Fruit fly (Drosophila melanogaster) whole organism, embryonic: Measurements from ENCODE around the gene Smox.
A peak's percentile ranks its signal among the peaks of the same experiment; 100 is the strongest.

ENCODE experiments used
- Aef1 ChIP-seq: fragments of 200-800 bp; sonication (Bioruptor generic); IDR thresholded peaks from 3 replicates; pipeline ENCODE4 v1.3.6; 2022; ENCODE audit warnings: missing biosample characterization, missing genetic modification characterization
- BtbVII ChIP-seq: fragments of 200-800 bp; sonication (Bioruptor generic); optimal IDR thresholded peaks from 3 replicates; lab custom pipeline; 2017; ENCODE audit warnings: missing biosample characterization, mild to moderate bottlenecking, missing genetic modification characterization
- Bteb2 ChIP-seq: fragments of 200-800 bp; sonication (Bioruptor generic); optimal IDR thresholded peaks from 2 replicates; lab custom pipeline; 2016; ENCODE audit warnings: missing biosample characterization, missing genetic modification characterization
- CG10366 ChIP-seq: fragments of 200-800 bp; sonication (Bioruptor generic); IDR thresholded peaks from 2 replicates; pipeline ENCODE4 v1.3.6; 2022; ENCODE audit warnings: missing biosample characterization, missing genetic modification characterization
- CG13296 ChIP-seq: fragments of 200-800 bp; sonication (Bioruptor generic); optimal IDR thresholded peaks from 3 replicates; lab custom pipeline; 2018; ENCODE audit warnings: missing biosample characterization, mild to moderate bottlenecking, missing genetic modification characterization
- CG15011 ChIP-seq: fragments of 200-800 bp; sonication (Bioruptor generic); optimal IDR thresholded peaks from 3 replicates; lab custom pipeline; 2018; ENCODE audit warnings: missing biosample characterization, mild to moderate bottlenecking, missing genetic modification characterization
- CG15514 ChIP-seq: fragments of 200-800 bp; sonication (Bioruptor generic); optimal IDR thresholded peaks from 3 replicates; lab custom pipeline; 2017; ENCODE audit warnings: missing biosample characterization, missing genetic modification characterization, mild to moderate bottlenecking, moderate library complexity, missing genetic modification reagents
- CG1602 ChIP-seq: fragments of 200-800 bp; sonication (Bioruptor generic); optimal IDR thresholded peaks from 3 replicates; lab custom pipeline; 2016; ENCODE audit warnings: missing biosample characterization, missing genetic modification characterization
- CG17361 ChIP-seq: fragments of 200-800 bp; sonication (Bioruptor generic); IDR thresholded peaks from 3 replicates; pipeline ENCODE4 v1.3.6; 2022; ENCODE audit warnings: missing biosample characterization, missing genetic modification characterization
- CG1792 ChIP-seq: fragments of 200-800 bp; sonication (Bioruptor generic); optimal IDR thresholded peaks from 2 replicates; lab custom pipeline; 2016; ENCODE audit warnings: missing biosample characterization, missing genetic modification characterization
- CG31224 ChIP-seq: fragments of 200-800 bp; sonication (Bioruptor generic); IDR thresholded peaks from 2 replicates; pipeline ENCODE4 v1.3.6; 2022; ENCODE audit warnings: missing biosample characterization, missing genetic modification characterization
- CG32532 ChIP-seq: fragments of 200-800 bp; sonication (Bioruptor generic); IDR thresholded peaks from 2 replicates; pipeline ENCODE4 v1.3.6; 2022; ENCODE audit warnings: missing biosample characterization, missing genetic modification characterization
- CG4730 ChIP-seq: fragments of 200-800 bp; sonication (Bioruptor generic); IDR thresholded peaks from 2 replicates; pipeline ENCODE4 v1.3.6; 2022; ENCODE audit warnings: missing biosample characterization, missing genetic modification characterization
- CG4820 ChIP-seq: fragments of 200-800 bp; sonication (Bioruptor generic); optimal IDR thresholded peaks from 3 replicates; lab custom pipeline; 2016; ENCODE audit warnings: missing biosample characterization, missing genetic modification characterization
- CG6854 ChIP-seq: fragments of 200-800 bp; sonication (Bioruptor generic); optimal IDR thresholded peaks from 3 replicates; lab custom pipeline; 2017; ENCODE audit warnings: missing biosample characterization, mild to moderate bottlenecking, missing genetic modification characterization
- CG7372 ChIP-seq: fragments of 200-800 bp; sonication (Bioruptor generic); IDR thresholded peaks from 2 replicates; pipeline ENCODE4 v1.3.6; 2022; ENCODE audit warnings: missing biosample characterization, missing genetic modification characterization
- CG8924 ChIP-seq: fragments of 200-800 bp; optimal IDR thresholded peaks from 3 replicates; lab custom pipeline; 2019; ENCODE audit warnings: missing biosample characterization, mild to moderate bottlenecking, missing genetic modification characterization, moderate library complexity
- CG9817 ChIP-seq: fragments of 200-800 bp; sonication (Bioruptor generic); optimal IDR thresholded peaks from 2 replicates; lab custom pipeline; 2018; ENCODE audit warnings: missing biosample characterization, mild to moderate bottlenecking, missing genetic modification characterization, moderate library complexity
- CG9932 ChIP-seq: fragments of 200-800 bp; sonication (Bioruptor generic); IDR thresholded peaks from 2 replicates; pipeline ENCODE4 v1.3.6; 2022; ENCODE audit warnings: missing biosample characterization, missing genetic modification characterization
- D19B ChIP-seq: fragments of 200-800 bp; sonication (Bioruptor generic); optimal IDR thresholded peaks from 2 replicates; lab custom pipeline; 2017; ENCODE audit warnings: missing biosample characterization, mild to moderate bottlenecking, missing genetic modification characterization
- Deaf1 ChIP-seq: fragments of 200-800 bp; optimal IDR thresholded peaks from 3 replicates; lab custom pipeline; 2019; ENCODE audit warnings: missing biosample characterization, mild to moderate bottlenecking, missing genetic modification characterization, moderate library complexity
- Dfd ChIP-seq, 2 experiments: fragments of >200 bp; optimal IDR thresholded peaks; 2 replicates each; lab custom pipeline; 2017; ENCODE audit warnings: missing biosample characterization in 2 of 2, missing genetic modification characterization in 2 of 2
- E2f1 ChIP-seq: fragments of 200-800 bp; sonication (Bioruptor generic); IDR thresholded peaks from 2 replicates; pipeline ENCODE4 v1.3.6; 2022; ENCODE audit warnings: missing biosample characterization, missing genetic modification characterization
- Fer3 ChIP-seq: fragments of 200-800 bp; sonication (Bioruptor generic); optimal IDR thresholded peaks from 2 replicates; lab custom pipeline; 2018; ENCODE audit warnings: missing biosample characterization, mild to moderate bottlenecking, missing genetic modification characterization, moderate library complexity
- MESR4 ChIP-seq: fragments of 200-800 bp; sonication (Bioruptor generic); optimal IDR thresholded peaks from 2 replicates; lab custom pipeline; 2018; ENCODE audit warnings: missing biosample characterization, mild to moderate bottlenecking, missing genetic modification characterization, moderate library complexity
- Mad ChIP-seq: fragments of 200-800 bp; sonication (Bioruptor generic); optimal IDR thresholded peaks from 2 replicates; lab custom pipeline; 2016; ENCODE audit warnings: missing biosample characterization, missing genetic modification characterization
- Nf-YA ChIP-seq: fragments of 200-800 bp; sonication (Bioruptor generic); IDR thresholded peaks from 2 replicates; pipeline ENCODE4 v1.3.6; 2022; ENCODE audit warnings: missing biosample characterization, missing genetic modification characterization
- Nf-YC ChIP-seq: fragments of 200-800 bp; optimal IDR thresholded peaks from 3 replicates; lab custom pipeline; 2019; ENCODE audit warnings: missing biosample characterization, mild to moderate bottlenecking, missing genetic modification characterization, moderate library complexity
- Oli ChIP-seq: fragments of 200-800 bp; sonication (Bioruptor generic); optimal IDR thresholded peaks from 2 replicates; lab custom pipeline; 2018; ENCODE audit warnings: missing biosample characterization, mild to moderate bottlenecking, missing genetic modification characterization, moderate library complexity
- PHDP ChIP-seq: fragments of 200-800 bp; sonication (Bioruptor generic); optimal IDR thresholded peaks from 3 replicates; lab custom pipeline; 2018; ENCODE audit warnings: missing biosample characterization, mild to moderate bottlenecking, missing genetic modification characterization, moderate library complexity
- bcd ChIP-seq: fragments of 200-800 bp; sonication (Bioruptor generic); optimal IDR thresholded peaks from 2 replicates; lab custom pipeline; 2017; ENCODE audit warnings: missing biosample characterization, mild to moderate bottlenecking, missing genetic modification characterization
- caup ChIP-seq: fragments of 200-800 bp; sonication (Bioruptor generic); optimal IDR thresholded peaks from 3 replicates; lab custom pipeline; 2017; ENCODE audit warnings: missing biosample characterization, mild to moderate bottlenecking, missing genetic modification characterization, moderate library complexity; ENCODE audit not compliant: severe bottlenecking
- exex ChIP-seq: fragments of 200-800 bp; sonication (Bioruptor generic); optimal IDR thresholded peaks from 4 replicates; lab custom pipeline; 2018; ENCODE audit warnings: missing biosample characterization, mild to moderate bottlenecking, missing genetic modification characterization, moderate library complexity
- grau ChIP-seq: fragments of 200-800 bp; optimal IDR thresholded peaks from 3 replicates; lab custom pipeline; 2019; ENCODE audit warnings: missing biosample characterization, mild to moderate bottlenecking, missing genetic modification characterization, moderate library complexity
- jing ChIP-seq: fragments of 200-800 bp; sonication (Bioruptor generic); optimal IDR thresholded peaks from 2 replicates; lab custom pipeline; 2018; ENCODE audit warnings: missing biosample characterization, mild to moderate bottlenecking, missing genetic modification characterization
- knrl ChIP-seq: fragments of 200-800 bp; sonication (Bioruptor generic); IDR thresholded peaks from 3 replicates; pipeline ENCODE4 v1.3.6; 2022; ENCODE audit warnings: missing biosample characterization, missing genetic modification characterization; ENCODE audit not compliant: partially characterized antibody
- maf-S ChIP-seq: fragments of 200-800 bp; sonication (Bioruptor generic); optimal IDR thresholded peaks from 2 replicates; lab custom pipeline; 2016; ENCODE audit warnings: missing biosample characterization, missing genetic modification characterization
- mam ChIP-seq: fragments of 200-800 bp; sonication (Bioruptor generic); optimal IDR thresholded peaks from 3 replicates; lab custom pipeline; 2016; ENCODE audit warnings: missing biosample characterization, missing genetic modification characterization
- onecut ChIP-seq: fragments of 200-800 bp; sonication (Bioruptor generic); IDR thresholded peaks from 2 replicates; pipeline ENCODE4 v1.3.6; 2022; ENCODE audit warnings: missing biosample characterization, missing genetic modification characterization
- phol ChIP-seq: fragments of 200-800 bp; sonication (Bioruptor generic); optimal IDR thresholded peaks from 3 replicates; lab custom pipeline; 2018; ENCODE audit warnings: missing biosample characterization, mild to moderate bottlenecking, missing genetic modification characterization, moderate library complexity
- sens ChIP-seq: fragments of 200-800 bp; sonication (Bioruptor generic); peaks from one replicate; lab custom pipeline; 2016; ENCODE audit warnings: missing biosample characterization, missing genetic modification characterization
- slp2 ChIP-seq: fragments of 200-800 bp; sonication (Bioruptor generic); optimal IDR thresholded peaks from 2 replicates; lab custom pipeline; 2016; ENCODE audit warnings: missing biosample characterization, missing genetic modification characterization
- sob ChIP-seq: fragments of 200-800 bp; sonication (Bioruptor generic); IDR thresholded peaks from 2 replicates; pipeline ENCODE4 v1.3.6; 2022; ENCODE audit warnings: missing biosample characterization, missing genetic modification characterization
- trh ChIP-seq: fragments of 200-800 bp; sonication (Bioruptor generic); optimal IDR thresholded peaks from 2 replicates; lab custom pipeline; 2016; ENCODE audit warnings: missing biosample characterization, missing genetic modification characterization
- zfh2 ChIP-seq: fragments of 200-800 bp; sonication (Bioruptor generic); optimal IDR thresholded peaks from 2 replicates; lab custom pipeline; 2016; ENCODE audit warnings: missing biosample characterization, missing genetic modification characterization

Smox gene

dm6 chrX:8114476-8115342 is 27.4 kb downstream of the Smox start (continued):
- no peak for TF ChIP-seq MESR4 (GFP tag; lab: Kevin White, UChicago)
- TF ChIP-seq trh (GFP tag; lab: Kevin White, UChicago): no peak
- TF ChIP-seq Mad (GFP tag; lab: Kevin White, UChicago): no peak
- TF ChIP-seq CG6854 (GFP tag; lab: Kevin White, UChicago): peak; percentile 59
- no peak for TF ChIP-seq slp2
- TF ChIP-seq Aef1: peak; percentile 35; the same call in 1 of the 3 replicates

- TF ChIP-seq CG32532 (peak; percentile 83), CG6854 (GFP tag; lab: Kevin White, UChicago) (peak; percentile 49), onecut (GFP tag; lab: Robert Waterston, UW) (no peak), CG10366 (GFP tag; lab: Robert Waterston, UW) (peak; percentile 72), exex (tag; lab: Kevin White, UChicago) (peak; percentile 42), E2f1 (GFP tag; lab: Robert Waterston, UW) (peak; percentile 43; the same call in 1 of the 2 replicates), CG15514 (GFP tag; lab: Kevin White, UChicago) (peak; percentile 67), Deaf1 (tag; lab: Kevin White, UChicago) (peak; percentile 14), CG1602 (peak; percentile 20), CG13296 (peak; percentile 64), phol (tag; lab: Kevin White, UChicago) (peak; percentile 15), maf-S (GFP tag; lab: Kevin White, UChicago) (peak; percentile 67), caup (GFP tag; lab: Kevin White, UChicago) (peak; percentile 67), CG31224 (GFP tag; lab: Robert Waterston, UW) (peak; percentile 62), sens (GFP tag; lab: Kevin White, UChicago) (peak; percentile 72), CG9817 (tag; lab: Kevin White, UChicago) (peak; percentile 71), Nf-YA (no peak), Bteb2 (GFP tag; lab: Kevin White, UChicago) (peak; percentile 49), knrl (GFP tag; lab: Robert Waterston, UW) (no peak), mam (GFP tag; lab: Kevin White, UChicago) (peak; percentile 74), CG7372 (peak; percentile 21; the same call in 1 of the 2 replicates), CG4820 (GFP tag; lab: Kevin White, UChicago) (peak; percentile 12), grau (tag; lab: Kevin White, UChicago) (peak; percentile 93), CG1792 (GFP tag; lab: Kevin White, UChicago) (peak; percentile 63), CG9932 (peak; percentile 74), zfh2 (GFP tag; lab: Kevin White, UChicago) (peak; percentile 78), sob (peak; percentile 76), Oli (tag; lab: Kevin White, UChicago) (peak; percentile 41), BtbVII (GFP tag; lab: Kevin White, UChicago) (peak; percentile 3), D19B (GFP tag; lab: Kevin White, UChicago) (peak; percentile 20), CG4730 (GFP tag; lab: Robert Waterston, UW) (peak; percentile 43), Fer3 (tag; lab: Kevin White, UChicago) (peak; percentile 82), CG17361 (GFP tag; lab: Robert Waterston, UW) (0 out of 3 replicates have a peak, but pooled peaks have one; percentile 16), jing (GFP tag; lab: Kevin White, UChicago) (no peak), Dfd (GFP tag; optimal IDR thresholded peaks at IDR 0.05; lab: Kevin White, UChicago) (no peak), Nf-YC (peak; percentile 12), CG15011 (peak; percentile 43), PHDP (tag; lab: Kevin White, UChicago) (peak; percentile 63), bcd (peak; percentile 44), CG8924 (tag; lab: Kevin White, UChicago) (peak; percentile 54)
These were observed 28.4 kb downstream of the Smox start for dm6 chrX:8113386-8114279.
